Fruit fly (Drosophila melanogaster): ENCODE measurements around the gene CG7800.
A peak's percentile ranks its signal among the peaks of the same experiment; 100 is the strongest.

Gene CG7800

DNA sequence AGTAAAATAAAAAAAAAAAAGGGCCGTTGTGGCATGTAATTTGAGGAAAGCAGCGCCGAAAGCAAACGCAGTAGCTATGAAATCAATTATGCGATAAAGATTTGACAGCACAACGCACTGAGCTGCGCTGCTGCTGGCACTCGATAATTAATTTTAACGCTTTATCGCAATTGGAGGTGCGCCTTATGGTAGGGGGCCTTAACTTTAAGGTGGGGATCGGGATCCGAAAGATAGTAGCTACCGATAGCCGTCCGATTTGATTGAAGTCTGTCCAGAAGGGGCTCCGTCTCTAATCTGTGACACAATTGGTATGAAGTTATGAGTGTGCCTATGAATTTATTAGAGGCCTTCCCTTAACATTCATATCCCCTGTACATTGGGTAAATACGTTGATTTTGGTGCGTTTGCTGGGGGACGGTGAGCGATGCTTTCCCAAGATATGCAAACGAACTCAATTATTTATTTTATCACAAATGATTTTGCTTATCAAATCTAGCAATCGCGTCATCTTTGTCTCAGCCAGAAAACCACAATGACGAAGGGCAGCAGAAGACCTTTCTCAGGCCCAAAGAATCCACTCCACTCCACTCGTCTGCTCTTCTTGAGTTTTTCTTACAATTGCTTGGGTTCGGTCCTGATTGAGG lies 9.3 kb upstream of the CG7800 start:
- TF ChIP-seq dac (GFP tag; optimal IDR thresholded peaks at IDR 0.05) (no peak), vri (GFP tag; optimal IDR thresholded peaks at IDR 0.05) (peak; percentile 95), achi (GFP tag; optimal IDR thresholded peaks at IDR 0.05) (no peak), CG11294 (GFP tag; IDR thresholded peaks at IDR 0.05) (no peak), spab (GFP tag; optimal IDR thresholded peaks at IDR 0.05) (no peak), acj6 (GFP tag; optimal IDR thresholded peaks at IDR 0.05) (no peak), CG10631 (GFP tag; optimal IDR thresholded peaks at IDR 0.05) (no peak)

DNA sequence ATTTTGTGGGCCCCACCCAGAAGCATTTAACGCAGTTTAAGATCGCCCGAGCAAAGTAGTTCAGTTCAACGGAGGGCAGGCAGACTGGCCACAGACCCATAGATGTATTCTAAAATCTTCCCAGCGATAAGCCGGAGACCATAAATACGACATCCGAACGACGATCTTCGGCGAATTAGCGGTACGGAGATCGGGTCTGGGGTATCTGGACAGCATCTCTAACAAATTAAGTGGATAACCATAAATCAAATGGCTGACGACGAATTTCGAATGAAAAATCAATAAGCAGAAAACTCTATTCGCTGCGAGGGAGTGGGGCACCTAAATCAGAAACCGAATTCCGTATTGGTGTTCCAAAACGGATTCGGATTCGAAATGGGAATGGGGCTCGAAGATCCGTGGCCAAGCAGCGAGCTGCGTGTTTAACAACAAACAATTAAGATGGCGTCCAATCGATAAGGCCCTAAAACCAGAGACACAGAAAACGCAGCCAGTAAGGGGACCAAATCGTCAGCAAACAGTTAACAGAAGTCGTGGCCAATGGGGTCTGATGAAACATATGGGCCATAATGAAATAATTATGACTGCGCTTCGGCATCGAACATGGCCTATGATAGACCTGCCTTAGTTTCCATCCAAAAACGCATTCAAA lies 6.8 kb upstream of the CG7800 start:
- peak; percentile 22 for TF ChIP-seq svp (GFP tag)
- no peak for TF ChIP-seq CG6163 (GFP tag; IDR thresholded peaks at IDR 0.05)
- TF ChIP-seq Hr39 (GFP tag; optimal IDR thresholded peaks at IDR 0.05) = no peak

- TF ChIP-seq Eip78C (GFP tag) (no peak), ss (GFP tag; optimal IDR thresholded peaks at IDR 0.05) (no peak), fd59A (GFP tag; optimal IDR thresholded peaks at IDR 0.05) (no peak), Sox102F (GFP tag; optimal IDR thresholded peaks at IDR 0.05) (no peak), CG11294 (GFP tag; IDR thresholded peaks at IDR 0.05) (no peak), fkh (GFP tag; optimal IDR thresholded peaks at IDR 0.05) (peak; percentile 81)
These were observed 5.2 kb upstream of the CG7800 start for dm6 chr3R:8212594-8212993.

DNA sequence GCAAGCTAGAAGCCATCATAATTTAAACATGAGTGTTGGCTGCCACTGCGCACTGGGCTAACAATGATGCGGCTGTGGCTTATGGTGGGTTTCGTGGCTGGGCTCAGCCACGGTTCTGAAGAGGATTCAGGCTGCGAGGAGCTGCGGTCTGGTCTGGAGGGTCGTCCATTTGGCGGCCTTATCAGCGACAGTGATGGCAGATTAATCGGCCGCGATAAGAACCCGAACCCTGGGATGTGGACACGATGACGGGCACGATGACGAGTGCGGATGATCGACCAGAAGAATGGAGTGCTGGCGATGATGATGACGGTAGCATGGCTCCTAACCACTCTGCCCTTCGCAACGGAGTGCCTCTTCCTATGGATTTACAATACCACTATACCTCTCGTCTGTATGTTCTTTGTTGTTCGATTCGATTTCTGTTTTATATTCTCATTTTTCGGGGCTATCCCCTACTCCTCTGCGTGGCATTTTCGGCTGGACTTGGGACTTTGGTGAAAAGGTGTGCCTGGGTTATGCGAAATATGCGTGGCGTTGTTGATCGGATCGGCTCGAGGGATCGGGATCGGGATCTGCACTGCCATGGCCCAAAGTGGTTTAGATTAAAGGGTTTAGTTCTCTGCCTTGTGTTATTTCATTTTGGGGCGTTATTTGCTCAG lies 2.1 kb upstream of the CG7800 start:
- TF ChIP-seq CG15336 (GFP tag; IDR thresholded peaks at IDR 0.05) (no peak), svp (GFP tag) (peak; percentile 55)

DNA sequence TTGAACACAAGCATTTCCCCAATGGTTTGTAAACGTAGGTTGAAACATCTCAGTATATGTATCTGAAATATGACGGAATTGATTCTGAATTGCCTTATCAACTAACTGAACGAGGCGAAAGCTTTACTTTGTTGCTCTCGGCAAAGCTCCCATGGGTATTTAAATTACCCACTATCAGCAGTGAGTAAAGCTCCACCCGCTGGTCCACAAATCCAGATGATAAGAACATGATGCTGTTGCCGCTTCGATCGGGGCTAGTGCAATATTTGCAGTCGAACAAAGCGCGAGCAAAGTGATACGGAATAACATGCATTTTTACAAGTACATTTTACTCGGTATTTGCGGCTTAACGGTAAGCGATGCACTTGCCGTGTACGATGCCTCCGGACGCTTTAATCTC lies 2.1 kb downstream of the CG7800 start, which contains the start of gene CG18249:
TSS of gene CG18249 (plus strand) at position 256 of the 400 bp plus-strand sequence.
- no peak for TF ChIP-seq Ets21C (GFP tag; optimal IDR thresholded peaks at IDR 0.05)
- TF ChIP-seq dsx (GFP tag; optimal IDR thresholded peaks at IDR 0.05; ENCODE audit: poor library complexity, severe bottlenecking) = peak; percentile 51
- TF ChIP-seq svp (GFP tag) = peak; percentile 68
- peak; percentile 28 for TF ChIP-seq Eip78C (GFP tag)

DNA sequence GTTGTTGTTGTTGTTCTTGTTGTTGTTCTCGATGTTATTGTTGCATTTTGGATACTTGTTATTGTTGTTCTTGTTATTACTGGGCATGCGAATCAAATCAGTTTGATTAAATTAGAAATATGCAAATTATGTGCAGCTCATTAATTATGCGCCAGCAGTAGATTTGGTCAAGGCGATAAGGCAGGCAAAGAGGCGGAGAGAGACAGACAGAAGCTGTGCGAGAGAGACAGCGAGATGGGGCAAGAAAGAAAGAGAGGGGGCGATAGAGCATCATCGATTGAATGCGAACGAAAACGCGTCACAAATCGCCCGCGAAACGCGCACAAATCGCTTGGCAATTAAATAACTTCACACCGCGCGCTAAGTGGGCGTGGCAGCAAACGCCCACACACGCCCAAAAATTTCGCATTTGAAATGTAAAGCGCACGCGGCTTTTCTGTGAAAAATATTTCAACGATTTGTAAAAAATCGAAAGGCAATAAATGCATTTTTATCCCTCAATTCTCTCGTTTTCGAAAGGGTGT lies 5.4 kb downstream of the CG7800 start:
- TF ChIP-seq net (GFP tag; optimal IDR thresholded peaks at IDR 0.05) (no peak), ss (GFP tag; optimal IDR thresholded peaks at IDR 0.05) (no peak), CG10631 (GFP tag; optimal IDR thresholded peaks at IDR 0.05) (no peak), Hr38 (GFP tag; optimal IDR thresholded peaks at IDR 0.05) (no peak), CG3032 (tag; optimal IDR thresholded peaks at IDR 0.05) (no peak), CG6163 (GFP tag; IDR thresholded peaks at IDR 0.05) (no peak), Ets21C (GFP tag; optimal IDR thresholded peaks at IDR 0.05) (no peak)

dm6 chr3R:8224726-8225460 lies 7.1 kb downstream of the CG7800 start:
- no peak for TF ChIP-seq CG1621 (tag; optimal IDR thresholded peaks at IDR 0.05)
- no peak for TF ChIP-seq CG11902 (GFP tag; optimal IDR thresholded peaks at IDR 0.05)
- no peak for TF ChIP-seq CG16779 (tag; optimal IDR thresholded peaks at IDR 0.05)
- no peak for TF ChIP-seq Eip93F (GFP tag; optimal IDR thresholded peaks at IDR 0.05)
- TF ChIP-seq Ets96B (tag; optimal IDR thresholded peaks at IDR 0.05) = no peak
- no peak for TF ChIP-seq CG31627 (GFP tag; optimal IDR thresholded peaks at IDR 0.05)
- TF ChIP-seq CG11762 (GFP tag; optimal IDR thresholded peaks at IDR 0.05; ENCODE audit: insufficient read depth) = no peak
- no peak for TF ChIP-seq Sox15 (GFP tag; optimal IDR thresholded peaks at IDR 0.05)
- TF ChIP-seq Eip78C (GFP tag) = no peak
- TF ChIP-seq CG6854 (GFP tag; optimal IDR thresholded peaks at IDR 0.05) = no peak
- TF ChIP-seq CG10669 (GFP tag; optimal IDR thresholded peaks at IDR 0.05) = no peak
- TF ChIP-seq lz (GFP tag; optimal IDR thresholded peaks at IDR 0.05) = no peak
- TF ChIP-seq Hr4 (GFP tag; optimal IDR thresholded peaks at IDR 0.05) = no peak
- TF ChIP-seq eg (GFP tag; IDR thresholded peaks at IDR 0.05) = no peak
- no peak for TF ChIP-seq Eip75B (GFP tag; optimal IDR thresholded peaks at IDR 0.05)
- no peak for TF ChIP-seq CG32006 (GFP tag; optimal IDR thresholded peaks at IDR 0.05)
